Fruit fly (Drosophila melanogaster) whole organism, embryonic: Measurements from ENCODE around the gene CG10041.
A peak's percentile ranks its signal among the peaks of the same experiment; 100 is the strongest.

Source experiments
- Atf6 ChIP-seq: fragments of 200-800 bp; sonication (Bioruptor generic); IDR thresholded peaks from 2 replicates; pipeline ENCODE4 v1.3.6; 2022; ENCODE audit warnings: missing biosample characterization, missing genetic modification characterization
- BtbVII ChIP-seq: fragments of 200-800 bp; sonication (Bioruptor generic); optimal IDR thresholded peaks from 3 replicates; lab custom pipeline; 2017; ENCODE audit warnings: missing biosample characterization, mild to moderate bottlenecking, missing genetic modification characterization
- CG10543 ChIP-seq: fragments of 200-800 bp; sonication (Bioruptor generic); optimal IDR thresholded peaks from 3 replicates; lab custom pipeline; 2017; ENCODE audit warnings: missing biosample characterization, mild to moderate bottlenecking, missing genetic modification characterization, moderate library complexity
- CG12155 ChIP-seq: fragments of 200-800 bp; sonication (Bioruptor generic); optimal IDR thresholded peaks from 3 replicates; lab custom pipeline; 2016; ENCODE audit warnings: missing biosample characterization, missing genetic modification characterization
- CG12299 ChIP-seq: fragments of 200-800 bp; sonication (Bioruptor generic); optimal IDR thresholded peaks from 2 replicates; lab custom pipeline; 2018; ENCODE audit warnings: missing biosample characterization, mild to moderate bottlenecking, missing genetic modification characterization
- CG12744 ChIP-seq: fragments of 200-800 bp; sonication (Bioruptor generic); optimal IDR thresholded peaks from 2 replicates; lab custom pipeline; 2016; ENCODE audit warnings: missing biosample characterization, missing genetic modification characterization
- CG12769 ChIP-seq: fragments of 200-800 bp; sonication (Bioruptor generic); optimal IDR thresholded peaks from 2 replicates; lab custom pipeline; 2019; ENCODE audit warnings: missing biosample characterization, mild to moderate bottlenecking, missing genetic modification characterization, moderate library complexity
- CG13894 ChIP-seq: fragments of 200-800 bp; sonication (Bioruptor generic); optimal IDR thresholded peaks from 3 replicates; lab custom pipeline; 2018; ENCODE audit warnings: missing biosample characterization, mild to moderate bottlenecking, missing genetic modification characterization, moderate library complexity
- CG30403 ChIP-seq: fragments of 200-800 bp; sonication (Bioruptor generic); optimal IDR thresholded peaks from 3 replicates; lab custom pipeline; 2016; ENCODE audit warnings: missing biosample characterization, missing genetic modification characterization
- CG3163 ChIP-seq: fragments of 200-800 bp; sonication (Bioruptor generic); optimal IDR thresholded peaks from 3 replicates; lab custom pipeline; 2016; ENCODE audit warnings: missing biosample characterization, missing genetic modification characterization
- CG34376 ChIP-seq: fragments of 200-800 bp; sonication (Bioruptor generic); optimal IDR thresholded peaks from 2 replicates; lab custom pipeline; 2018; ENCODE audit warnings: missing biosample characterization, mild to moderate bottlenecking, missing genetic modification characterization
- CG34422 ChIP-seq: fragments of 200-800 bp; sonication (Bioruptor generic); IDR thresholded peaks from 3 replicates; pipeline ENCODE4 v1.3.6; 2022; ENCODE audit warnings: missing biosample characterization, missing genetic modification characterization
- CG4820 ChIP-seq: fragments of 200-800 bp; sonication (Bioruptor generic); optimal IDR thresholded peaks from 3 replicates; lab custom pipeline; 2016; ENCODE audit warnings: missing biosample characterization, missing genetic modification characterization
- CG4854 ChIP-seq: fragments of 200-800 bp; sonication (Bioruptor generic); optimal IDR thresholded peaks from 2 replicates; lab custom pipeline; 2016; ENCODE audit warnings: missing biosample characterization, missing genetic modification characterization, inconsistent platforms
- CG7357 ChIP-seq: fragments of 200-800 bp; sonication (Bioruptor generic); IDR thresholded peaks from 3 replicates; pipeline ENCODE4 v1.3.6; 2022; ENCODE audit warnings: missing biosample characterization, missing genetic modification characterization
- CG9215 ChIP-seq: fragments of 200-800 bp; sonication (Bioruptor generic); IDR thresholded peaks from 2 replicates; pipeline ENCODE4 v1.3.6; 2022; ENCODE audit warnings: missing biosample characterization, missing genetic modification characterization
- Dip3 ChIP-seq: fragments of 200-800 bp; sonication (Bioruptor generic); optimal IDR thresholded peaks from 3 replicates; lab custom pipeline; 2016; ENCODE audit warnings: missing biosample characterization, missing genetic modification characterization
- Ets65A ChIP-seq: fragments of 200-800 bp; sonication (Bioruptor generic); peaks from one replicate; lab custom pipeline; 2016; ENCODE audit warnings: missing biosample characterization, missing genetic modification characterization
- H15 ChIP-seq: fragments of 200-800 bp; sonication (Bioruptor generic); IDR thresholded peaks from 3 replicates; pipeline ENCODE4 v1.3.6; 2022; ENCODE audit warnings: missing biosample characterization, missing genetic modification characterization
- Hr78 ChIP-seq, 2 experiments: fragments of 200-800 bp in 1 of 2; fragments of >200 bp in 1 of 2; sonication (Bioruptor generic) in 1 of 2; optimal IDR thresholded peaks; 2 replicates each; lab custom pipeline; 2017 to 2019; ENCODE audit warnings: missing biosample characterization in 2 of 2, missing genetic modification characterization in 2 of 2, mild to moderate bottlenecking in 1 of 2, moderate library complexity in 1 of 2
- MESR4 ChIP-seq: fragments of 200-800 bp; sonication (Bioruptor generic); optimal IDR thresholded peaks from 2 replicates; lab custom pipeline; 2018; ENCODE audit warnings: missing biosample characterization, mild to moderate bottlenecking, missing genetic modification characterization, moderate library complexity
- Spps ChIP-seq: fragments of 200-800 bp; sonication (Bioruptor generic); optimal IDR thresholded peaks from 2 replicates; lab custom pipeline; 2018; ENCODE audit warnings: missing biosample characterization, mild to moderate bottlenecking, missing genetic modification characterization
- Trl ChIP-seq, 3 experiments: fragments of >200 bp in 2 of 3; fragments of 200-800 bp in 1 of 3; sonication (Bioruptor generic) in 1 of 3; optimal IDR thresholded peaks; 2 replicates in 1 of 3; 3 replicates in 2 of 3; lab custom pipeline; 2016 to 2017; ENCODE audit warnings: missing biosample characterization in 1 of 3, missing genetic modification characterization in 1 of 3
- az2 ChIP-seq: fragments of 200-800 bp; sonication (Bioruptor generic); optimal IDR thresholded peaks from 3 replicates; lab custom pipeline; 2016; ENCODE audit warnings: missing biosample characterization, missing genetic modification characterization
- bab2 ChIP-seq: fragments of 200-800 bp; sonication (Bioruptor generic); optimal IDR thresholded peaks from 2 replicates; lab custom pipeline; 2016; ENCODE audit warnings: missing biosample characterization, missing genetic modification characterization
- bowl ChIP-seq: fragments of 200-800 bp; sonication (Bioruptor generic); IDR thresholded peaks from 2 replicates; pipeline ENCODE4 v1.3.6; 2022; ENCODE audit warnings: missing biosample characterization, missing genetic modification characterization
- chinmo ChIP-seq: fragments of 200-800 bp; sonication (Bioruptor generic); IDR thresholded peaks from 4 replicates; pipeline ENCODE4 v1.3.6; 2022; ENCODE audit warnings: missing biosample characterization, missing genetic modification characterization; ENCODE audit not compliant: partially characterized antibody
- chm ChIP-seq: fragments of 200-800 bp; sonication (Bioruptor generic); IDR thresholded peaks from 2 replicates; pipeline ENCODE4 v1.3.6; 2022; ENCODE audit warnings: missing biosample characterization, missing genetic modification characterization
- corto ChIP-seq: fragments of 200-800 bp; sonication (Bioruptor generic); optimal IDR thresholded peaks from 2 replicates; lab custom pipeline; 2016; ENCODE audit warnings: missing biosample characterization, mild to moderate bottlenecking, missing genetic modification characterization, moderate library complexity
- dysf ChIP-seq: fragments of 200-800 bp; sonication (Bioruptor generic); IDR thresholded peaks from 3 replicates; pipeline ENCODE4 v1.3.6; 2022; ENCODE audit warnings: missing biosample characterization, missing genetic modification characterization
- esg ChIP-seq: fragments of 200-800 bp; sonication (Bioruptor generic); conservative IDR thresholded peaks from 2 replicates; pipeline ENCODE4 v1.3.6; 2022; ENCODE audit warnings: missing biosample characterization, missing genetic modification characterization
- exex ChIP-seq: fragments of 200-800 bp; sonication (Bioruptor generic); optimal IDR thresholded peaks from 4 replicates; lab custom pipeline; 2018; ENCODE audit warnings: missing biosample characterization, mild to moderate bottlenecking, missing genetic modification characterization, moderate library complexity
- gro ChIP-seq: fragments of 200-800 bp; sonication (Bioruptor generic); optimal IDR thresholded peaks from 2 replicates; lab custom pipeline; 2016; ENCODE audit warnings: missing biosample characterization, missing genetic modification characterization
- nom ChIP-seq: fragments of 200-800 bp; sonication (Bioruptor generic); optimal IDR thresholded peaks from 2 replicates; lab custom pipeline; 2017; ENCODE audit warnings: missing biosample characterization, missing genetic modification characterization, mild to moderate bottlenecking, moderate library complexity, missing genetic modification reagents
- run ChIP-seq: fragments of 200-800 bp; sonication (Bioruptor generic); optimal IDR thresholded peaks from 3 replicates; lab custom pipeline; 2018; ENCODE audit warnings: missing biosample characterization, mild to moderate bottlenecking, missing genetic modification characterization
- schlank ChIP-seq: fragments of 200-800 bp; sonication (Bioruptor generic); optimal IDR thresholded peaks from 2 replicates; lab custom pipeline; 2018; ENCODE audit warnings: missing biosample characterization, mild to moderate bottlenecking, missing genetic modification characterization
- sd ChIP-seq: fragments of 200-800 bp; sonication (Bioruptor generic); optimal IDR thresholded peaks from 3 replicates; lab custom pipeline; 2018; ENCODE audit warnings: missing biosample characterization, mild to moderate bottlenecking, missing genetic modification characterization, moderate library complexity
- sens ChIP-seq: fragments of 200-800 bp; sonication (Bioruptor generic); peaks from one replicate; lab custom pipeline; 2016; ENCODE audit warnings: missing biosample characterization, missing genetic modification characterization
- seq ChIP-seq: fragments of 200-800 bp; sonication (Bioruptor generic); IDR thresholded peaks from 2 replicates; pipeline ENCODE4 v1.3.6; 2022; ENCODE audit warnings: missing biosample characterization, missing genetic modification characterization
- sug ChIP-seq: fragments of 200-800 bp; optimal IDR thresholded peaks from 2 replicates; lab custom pipeline; 2019; ENCODE audit warnings: missing biosample characterization, mild to moderate bottlenecking, missing genetic modification characterization, moderate library complexity

Gene CG10041

dm6 chr3R:12372800-12373199, 20.9 kb upstream of the CG10041 start, which contains the start of gene GstD3 (continued):
- TF ChIP-seq bab2 (no peak), CG30403 (GFP tag; lab: Kevin White, UChicago) (no peak), nom (GFP tag; lab: Kevin White, UChicago) (peak; percentile 15), CG7357 (GFP tag; lab: Robert Waterston, UW) (no peak), CG12155 (GFP tag; lab: Kevin White, UChicago) (no peak), CG9215 (GFP tag; lab: Robert Waterston, UW) (no peak), Atf6 (GFP tag; lab: Robert Waterston, UW) (no peak), sens (no peak), CG4820 (GFP tag; lab: Kevin White, UChicago) (no peak), sug (tag; lab: Kevin White, UChicago) (peak; percentile 94), CG12744 (GFP tag; lab: Kevin White, UChicago) (no peak), Dip3 (GFP tag; lab: Kevin White, UChicago) (no peak), seq (GFP tag; lab: Robert Waterston, UW) (no peak)

dm6 chr3R:12371671-12372070, 19.8 kb upstream of the CG10041 start, which contains the start of gene GstD2:
TSS of gene GstD2 (plus strand) at chr3R:12371971.
- TF ChIP-seq nom (GFP tag; lab: Kevin White, UChicago) (no peak), CG4854 (no peak), exex (peak; percentile 28), Ets65A (GFP tag; lab: Kevin White, UChicago) (peak; percentile 15), esg (no peak), H15 (GFP tag; lab: Robert Waterston, UW) (peak; percentile 30; the same call in 1 of the 3 replicates)

- TF ChIP-seq az2 (GFP tag; lab: Kevin White, UChicago) (no peak), CG10543 (GFP tag; lab: Kevin White, UChicago) (peak; percentile 36), run (tag; lab: Kevin White, UChicago) (no peak), MESR4 (GFP tag; lab: Kevin White, UChicago) (no peak), schlank (tag; lab: Kevin White, UChicago) (no peak), CG3163 (GFP tag; lab: Kevin White, UChicago) (peak; percentile 94), sd (tag; lab: Kevin White, UChicago) (peak; percentile 92), CG34376 (GFP tag; lab: Kevin White, UChicago) (peak; percentile 66), CG34422 (peak; percentile 10; the same call in 1 of the 3 replicates), chm (GFP tag; lab: Robert Waterston, UW) (peak; percentile 27; the same call in 1 of the 2 replicates), Trl (optimal IDR thresholded peaks at IDR 0.05; lab: Kevin White, UChicago) (peak; percentile 53 to 72), Trl (GFP tag; optimal IDR thresholded peaks at IDR 0.05; lab: Kevin White, UChicago) (no peak), nom (GFP tag; lab: Kevin White, UChicago) (peak; percentile 59), CG12769 (tag; lab: Kevin White, UChicago) (peak; percentile 64), CG4820 (GFP tag; lab: Kevin White, UChicago) (no peak), Hr78 (GFP tag; optimal IDR thresholded peaks at IDR 0.05; lab: Kevin White, UChicago) (peak in 1 of 2 experiments; percentile 61), Spps (tag; lab: Kevin White, UChicago) (no peak), corto (peak; percentile 66), bowl (GFP tag; lab: Robert Waterston, UW) (no peak), gro (GFP tag; lab: Kevin White, UChicago) (peak; percentile 2), BtbVII (GFP tag; lab: Kevin White, UChicago) (peak; percentile 29), chinmo (GFP tag; lab: Robert Waterston, UW) (0 out of 4 replicates have a peak, but pooled peaks have one; percentile 68), dysf (GFP tag; lab: Robert Waterston, UW) (no peak), CG13894 (tag; lab: Kevin White, UChicago) (peak; percentile 97), CG12299 (tag; lab: Kevin White, UChicago) (no peak)
These were observed 18.7 kb upstream of the CG10041 start for dm6 chr3R:12370643-12370995.
